Worm (Caenorhabditis elegans): ENCODE results near the gene F28H7.8.
A peak's percentile ranks its signal among the peaks of the same experiment; 100 is the strongest.

F28H7.8 gene

DNA sequence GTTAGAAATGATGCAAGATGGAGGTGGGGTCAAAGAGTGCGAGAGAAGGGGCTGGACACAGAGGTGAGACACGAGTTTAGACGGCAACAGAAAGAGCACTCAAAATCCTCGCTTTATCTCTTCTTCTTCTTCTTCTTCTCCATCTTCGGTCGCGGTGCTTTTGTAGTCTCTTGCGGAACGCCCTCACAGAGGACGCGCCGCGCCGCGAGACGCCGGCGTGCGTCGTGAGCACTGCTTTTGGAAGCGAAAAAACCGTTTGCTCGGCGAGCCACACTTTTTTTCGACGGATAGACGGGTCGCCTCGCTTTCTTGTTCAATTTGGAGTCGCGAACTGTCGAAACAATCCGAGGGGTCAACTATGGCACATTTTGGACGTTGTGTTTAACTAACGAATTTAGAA, 32.2 kb downstream of the F28H7.8 start, which contains the start of gene D1054.9:
Gene D1054.9, minus strand, starts transcription at position 137 of the 400 bp plus-strand sequence.
- TF ChIP-seq zfh-2 (GFP tag; conservative IDR thresholded peaks at IDR 0.05) (peak; percentile 89), dox-1 (GFP tag; IDR thresholded peaks at IDR 0.05) (no peak)

DNA sequence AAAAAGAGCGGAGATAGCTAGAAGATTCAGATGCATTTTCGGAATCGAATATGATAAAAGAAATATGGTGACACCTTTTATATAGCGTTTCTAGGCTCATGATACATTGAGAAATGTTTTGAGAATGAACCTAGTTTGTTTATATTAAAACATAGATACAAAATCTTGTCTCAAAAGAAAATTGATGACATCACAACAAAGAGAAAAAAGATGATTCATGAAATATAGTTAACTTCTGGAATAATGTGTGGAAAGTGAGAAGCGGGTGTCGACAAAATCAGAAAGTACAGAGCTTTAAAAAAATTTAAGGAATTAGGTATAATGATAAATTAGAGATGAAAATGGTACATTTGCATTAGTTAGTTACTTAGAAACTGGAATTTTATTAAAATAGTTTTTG, 34.0 kb downstream of the F28H7.8 start, which contains the start of gene D1054.10:
Gene D1054.10, minus strand, starts transcription at position 101 of the 400 bp plus-strand sequence.
- no peak for TF ChIP-seq snpc-3.4 (tag; optimal IDR thresholded peaks at IDR 0.05)
- TF ChIP-seq lir-1 (GFP tag; conservative IDR thresholded peaks at IDR 0.05) = no peak
- TF ChIP-seq attf-5 (GFP tag; optimal IDR thresholded peaks at IDR 0.05) = no peak
- TF ChIP-seq dpff-1 (tag; optimal IDR thresholded peaks at IDR 0.05) = no peak
- no peak for TF ChIP-seq ztf-22 (GFP tag; optimal IDR thresholded peaks at IDR 0.05)
- TF ChIP-seq F33H1.4 (GFP tag; IDR thresholded peaks at IDR 0.05) = no peak
- no peak for TF ChIP-seq aptf-2 (GFP tag; conservative IDR thresholded peaks at IDR 0.05)
- no peak for TF ChIP-seq madf-8 (GFP tag; conservative IDR thresholded peaks at IDR 0.05)
- no peak for TF ChIP-seq cebp-2 (GFP tag; IDR thresholded peaks at IDR 0.05)
- no peak for TF ChIP-seq nfya-2 (GFP tag; IDR thresholded peaks at IDR 0.05)

DNA sequence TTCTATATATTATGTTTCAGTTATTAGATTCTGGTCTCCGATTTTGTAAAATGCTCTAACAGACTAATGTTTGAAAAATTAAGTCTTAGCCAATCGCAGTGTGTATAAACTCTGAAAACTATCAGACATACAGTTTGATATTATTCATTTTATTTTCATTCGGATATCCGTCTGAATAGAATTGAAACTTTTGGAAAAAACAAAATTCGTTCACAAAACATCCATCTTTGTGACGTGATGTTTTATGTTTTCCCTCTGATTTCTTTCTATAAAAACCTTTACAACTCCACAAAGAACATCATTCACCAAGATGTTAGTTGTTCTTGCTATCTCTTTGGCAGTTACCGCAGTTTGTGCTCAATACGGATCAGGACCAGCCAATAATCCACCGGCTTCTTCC, 34.7 kb downstream of the F28H7.8 start, which contains the start of gene ule-3:
Gene ule-3, plus strand, starts transcription at position 301 of the 400 bp plus-strand sequence.
- TF ChIP-seq ceh-27 (GFP tag; optimal IDR thresholded peaks at IDR 0.05) (no peak), lin-26 (GFP tag; IDR thresholded peaks at IDR 0.05) (no peak), madf-6 (GFP tag; IDR thresholded peaks at IDR 0.05) (no peak), atf-7 (tag; optimal IDR thresholded peaks at IDR 0.05) (no peak), snpc-4 (GFP tag; optimal IDR thresholded peaks at IDR 0.05) (no peak), snpc-4 (tag; optimal IDR thresholded peaks at IDR 0.05) (no peak), K12H6.12 (tag; optimal IDR thresholded peaks at IDR 0.05) (no peak), F23B12.7 (tag; optimal IDR thresholded peaks at IDR 0.05; ENCODE audit: insufficient read depth) (no peak), Y79H2A.3 (GFP tag; conservative IDR thresholded peaks at IDR 0.05) (no peak), ztf-6 (GFP tag; IDR thresholded peaks at IDR 0.05) (no peak), nhr-80 (tag; optimal IDR thresholded peaks at IDR 0.05) (no peak), bed-1 (GFP tag; IDR thresholded peaks at IDR 0.05) (no peak), lin-54 (GFP tag; optimal IDR thresholded peaks at IDR 0.05) (no peak), snpc-3.4 (tag; optimal IDR thresholded peaks at IDR 0.05) (no peak), mcd-1 (GFP tag; IDR thresholded peaks at IDR 0.05) (no peak), mes-4 (tag; optimal IDR thresholded peaks at IDR 0.05) (no peak), rec-8 (tag; optimal IDR thresholded peaks at IDR 0.05) (no peak), F33H1.4 (GFP tag; IDR thresholded peaks at IDR 0.05) (no peak), nhr-120 (GFP tag; IDR thresholded peaks at IDR 0.05) (no peak), ztf-26 (tag; optimal IDR thresholded peaks at IDR 0.05) (no peak)

DNA sequence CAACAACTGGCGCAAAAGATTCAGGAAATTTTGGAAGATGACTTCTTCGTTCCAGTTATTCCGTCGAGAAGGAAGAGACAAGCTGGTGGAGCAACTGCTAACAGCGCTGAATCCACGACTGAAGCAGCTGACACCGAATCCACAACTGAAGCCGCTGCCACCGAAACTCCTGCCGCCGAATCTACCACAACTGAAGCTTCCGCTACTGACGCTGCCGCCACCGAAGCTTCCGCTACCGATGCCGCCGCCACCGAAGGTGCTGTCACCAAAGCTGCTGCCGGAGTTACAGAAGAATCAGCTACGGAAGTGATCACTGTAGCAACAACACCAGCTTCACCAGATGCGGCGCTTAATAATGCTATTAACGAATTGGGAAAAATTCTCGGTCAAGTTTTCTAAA, 35.7 kb downstream of the F28H7.8 start:
- TF ChIP-seq egrh-3 (GFP tag; IDR thresholded peaks at IDR 0.05) (peak; percentile 56; the same call in 1 of the 2 replicates), akir-1 (GFP tag; optimal IDR thresholded peaks at IDR 0.05) (no peak), ztf-25 (GFP tag; IDR thresholded peaks at IDR 0.05) (no peak), attf-6 (GFP tag; IDR thresholded peaks at IDR 0.05) (no peak), ceh-58 (GFP tag; IDR thresholded peaks at IDR 0.05) (0 out of 2 replicates have a peak, but pooled peaks have one; percentile 61), ZK185.1 (tag; optimal IDR thresholded peaks at IDR 0.05; ENCODE audit: poor library complexity, severe bottlenecking) (no peak), F57A8.1 (GFP tag; optimal IDR thresholded peaks at IDR 0.05) (no peak), madf-8 (GFP tag; conservative IDR thresholded peaks at IDR 0.05) (no peak), F57C9.4 (tag; optimal IDR thresholded peaks at IDR 0.05) (no peak), B0261.1 (tag; optimal IDR thresholded peaks at IDR 0.05) (no peak), Y53F4B.3 (GFP tag; IDR thresholded peaks at IDR 0.05) (no peak), dpff-1 (tag; optimal IDR thresholded peaks at IDR 0.05) (no peak), mel-28 (tag; optimal IDR thresholded peaks at IDR 0.05; ENCODE audit: borderline replicate concordance) (no peak), ztf-6 (GFP tag; IDR thresholded peaks at IDR 0.05) (no peak), nhr-90 (tag; optimal IDR thresholded peaks at IDR 0.05) (no peak), attf-3 (GFP tag; conservative IDR thresholded peaks at IDR 0.05) (0 out of 2 replicates have a peak, but pooled peaks have one; percentile 31), Y67H2A.10 (GFP tag; conservative IDR thresholded peaks at IDR 0.05) (no peak), nhr-179 (tag; optimal IDR thresholded peaks at IDR 0.05) (no peak)
